Worm (Caenorhabditis elegans): ENCODE measurements around the gene ZK643.2.
"Not testable (repeated sequence)": the region's sequence is repeated elsewhere in the genome, so short reads cannot be mapped to it uniquely, and the experiment has no call there.

ZK643.2 gene

DNA sequence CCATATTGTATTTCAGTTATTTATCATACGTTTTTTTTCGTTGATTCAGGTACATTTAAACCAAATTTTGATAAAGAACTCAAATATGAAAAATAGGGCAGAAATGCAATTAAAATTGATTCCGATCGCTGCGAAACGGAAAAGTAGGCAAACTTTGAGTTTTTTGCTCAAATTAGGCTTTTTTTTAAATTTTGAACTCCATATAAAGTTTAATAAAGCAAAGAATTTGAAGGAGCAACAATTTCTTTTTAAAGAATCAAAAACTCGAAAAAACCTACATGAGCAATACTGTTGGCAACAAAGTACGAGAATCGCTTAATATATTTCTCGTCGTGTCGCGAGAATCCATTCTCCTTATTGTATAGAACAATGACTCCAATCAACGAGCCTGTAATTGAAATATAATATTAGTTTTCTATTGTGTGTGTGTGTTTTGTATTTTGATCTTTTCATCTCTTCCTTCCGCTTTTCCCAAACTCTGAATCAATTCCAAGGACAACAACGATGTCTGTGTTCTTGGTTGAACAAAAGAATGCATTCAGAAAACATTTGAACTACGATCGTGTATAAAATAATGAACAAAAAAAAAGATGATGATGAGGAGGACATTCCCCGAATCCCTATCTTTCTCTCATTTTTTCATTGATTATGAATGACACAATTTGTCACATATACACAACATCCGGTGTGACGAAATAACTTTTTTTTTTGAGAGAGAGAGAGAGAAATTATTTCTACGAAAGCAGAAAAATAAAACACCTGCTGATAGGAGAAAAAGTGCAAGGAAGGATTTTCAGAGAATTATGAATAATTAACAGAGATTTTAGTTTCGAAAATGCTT is 22.4 kb downstream of the ZK643.2 start:
- no peak for TF ChIP-seq W03F9.2 (tag; optimal IDR thresholded peaks at IDR 0.05)
- no peak for TF ChIP-seq dao-5 (tag; optimal IDR thresholded peaks at IDR 0.05)
- TF ChIP-seq him-1 (tag; optimal IDR thresholded peaks at IDR 0.05): no peak

DNA sequence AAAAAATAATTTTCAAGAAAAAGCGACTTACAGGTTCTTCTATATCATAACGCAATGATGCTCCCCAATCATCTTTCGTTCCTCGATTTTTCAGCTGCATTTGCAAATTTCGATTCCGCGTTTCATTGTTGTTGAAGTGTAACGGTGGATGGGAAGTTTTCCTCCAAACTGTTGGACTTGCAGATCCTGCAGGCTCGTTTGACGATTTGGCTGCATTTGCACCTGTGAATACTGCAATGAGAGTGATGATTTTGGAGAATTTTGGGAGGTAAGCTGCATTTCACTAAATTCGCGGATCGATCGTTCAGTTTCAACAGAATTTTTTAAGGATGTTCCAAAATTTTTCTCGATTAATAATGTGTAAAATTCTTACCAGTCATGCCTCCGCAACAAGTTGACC is 24.6 kb downstream of the ZK643.2 start:
- no peak for TF ChIP-seq W03F9.2 (tag; optimal IDR thresholded peaks at IDR 0.05)
- TF ChIP-seq dao-5 (tag; optimal IDR thresholded peaks at IDR 0.05): no peak
- no peak for TF ChIP-seq him-1 (tag; optimal IDR thresholded peaks at IDR 0.05)

- TF ChIP-seq dao-5 (tag; optimal IDR thresholded peaks at IDR 0.05) (no peak), him-1 (tag; optimal IDR thresholded peaks at IDR 0.05) (peak; percentile 51), W03F9.2 (tag; optimal IDR thresholded peaks at IDR 0.05) (peak; percentile 55)
Observed at ce11 chrIII:8981847-8982479, 25.6 kb downstream of the ZK643.2 start, which contains the start of gene pde-2. TSS of gene pde-2 (minus strand) at chrIII:8981897.

DNA sequence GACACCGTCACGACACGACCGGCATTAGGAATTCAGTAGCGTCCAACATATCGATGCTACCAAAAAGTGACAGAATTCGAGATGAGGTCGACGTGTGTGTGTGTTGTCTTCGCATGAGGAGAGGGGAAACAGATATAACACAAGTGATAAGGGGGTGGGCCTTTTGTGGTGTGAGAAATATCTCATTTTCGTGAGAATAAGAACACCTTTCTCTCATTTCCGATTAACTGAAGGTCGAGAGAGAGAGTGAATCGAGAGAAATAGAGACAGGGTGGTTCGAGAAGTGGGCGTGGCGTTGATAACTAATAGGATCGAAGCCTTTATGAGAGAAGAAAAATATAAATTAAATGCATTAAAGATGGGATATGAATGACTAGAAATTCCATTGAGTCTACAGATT is 26.8 kb downstream of the ZK643.2 start:
- no peak for TF ChIP-seq dao-5 (tag; optimal IDR thresholded peaks at IDR 0.05)
- TF ChIP-seq W03F9.2 (tag; optimal IDR thresholded peaks at IDR 0.05): no peak
- no peak for TF ChIP-seq him-1 (tag; optimal IDR thresholded peaks at IDR 0.05)

DNA sequence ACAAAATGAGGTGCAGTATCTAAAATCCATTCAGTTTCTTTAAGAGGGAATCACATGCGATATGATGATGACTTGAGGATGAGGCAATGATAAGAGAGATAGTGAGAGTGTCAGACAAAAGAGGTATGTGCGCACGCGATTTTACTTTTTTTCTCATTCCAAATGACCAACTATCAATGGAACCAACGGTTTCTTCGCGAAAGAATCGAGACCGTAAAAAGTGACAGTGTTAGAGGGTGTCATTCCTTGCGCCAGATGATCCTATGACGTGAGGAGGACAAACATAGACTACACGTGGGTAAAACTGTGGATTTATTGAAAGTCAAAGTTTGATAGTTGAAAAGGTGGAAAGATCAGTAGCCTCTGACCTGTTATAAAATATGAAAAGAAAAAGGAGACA is 27.5 kb downstream of the ZK643.2 start:
- TF ChIP-seq dao-5 (tag; optimal IDR thresholded peaks at IDR 0.05) (no peak), W03F9.2 (tag; optimal IDR thresholded peaks at IDR 0.05) (no peak), him-1 (tag; optimal IDR thresholded peaks at IDR 0.05) (no peak)

DNA sequence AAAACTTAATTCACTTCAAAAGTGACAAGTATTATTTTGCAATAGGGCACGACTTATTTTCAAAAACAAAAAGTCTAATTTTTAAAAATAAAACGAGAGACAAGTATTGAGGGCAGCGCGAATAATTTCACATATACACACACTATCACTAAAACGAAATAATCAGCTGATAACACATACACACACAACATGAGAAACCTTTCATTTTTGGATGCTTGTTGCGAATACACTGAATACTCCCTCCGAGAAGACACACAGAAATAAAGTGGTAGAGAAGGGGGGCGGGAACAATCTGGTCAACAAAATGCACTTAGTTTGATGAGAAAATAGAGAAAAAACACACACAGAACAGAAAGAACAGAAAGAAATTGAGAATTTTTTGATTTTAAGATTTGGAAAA is 28.1 kb downstream of the ZK643.2 start:
- TF ChIP-seq dao-5 (tag; optimal IDR thresholded peaks at IDR 0.05): no peak
- no peak for TF ChIP-seq him-1 (tag; optimal IDR thresholded peaks at IDR 0.05)
- no peak for TF ChIP-seq W03F9.2 (tag; optimal IDR thresholded peaks at IDR 0.05)

DNA sequence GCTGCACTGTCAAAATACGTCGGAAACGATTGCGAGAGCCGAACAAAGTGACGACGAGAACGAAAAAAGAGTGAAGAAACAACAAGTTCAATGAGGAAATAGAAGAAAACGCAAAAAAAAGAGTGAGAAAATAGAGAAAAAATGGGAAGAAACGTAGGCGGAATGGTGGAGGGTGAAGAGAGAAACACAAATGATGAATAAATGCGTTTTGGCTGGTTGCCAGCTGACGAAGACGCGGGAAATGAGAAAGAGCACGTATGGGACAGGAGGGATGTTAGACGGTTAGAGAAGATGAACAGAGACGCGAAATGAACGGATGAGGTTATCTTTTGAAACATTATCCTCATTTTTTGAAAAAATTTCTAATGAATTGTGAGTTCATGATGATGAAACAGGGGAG is 28.6 kb downstream of the ZK643.2 start:
- TF ChIP-seq him-1 (tag; optimal IDR thresholded peaks at IDR 0.05): peak; percentile 32
- TF ChIP-seq W03F9.2 (tag; optimal IDR thresholded peaks at IDR 0.05): no peak
- TF ChIP-seq dao-5 (tag; optimal IDR thresholded peaks at IDR 0.05): no peak

ce11 chrIII:8985461-8985860 is 29.1 kb downstream of the ZK643.2 start:
- TF ChIP-seq W03F9.2 (tag; optimal IDR thresholded peaks at IDR 0.05): no peak
- TF ChIP-seq dao-5 (tag; optimal IDR thresholded peaks at IDR 0.05): no peak
- no peak for TF ChIP-seq him-1 (tag; optimal IDR thresholded peaks at IDR 0.05)

DNA sequence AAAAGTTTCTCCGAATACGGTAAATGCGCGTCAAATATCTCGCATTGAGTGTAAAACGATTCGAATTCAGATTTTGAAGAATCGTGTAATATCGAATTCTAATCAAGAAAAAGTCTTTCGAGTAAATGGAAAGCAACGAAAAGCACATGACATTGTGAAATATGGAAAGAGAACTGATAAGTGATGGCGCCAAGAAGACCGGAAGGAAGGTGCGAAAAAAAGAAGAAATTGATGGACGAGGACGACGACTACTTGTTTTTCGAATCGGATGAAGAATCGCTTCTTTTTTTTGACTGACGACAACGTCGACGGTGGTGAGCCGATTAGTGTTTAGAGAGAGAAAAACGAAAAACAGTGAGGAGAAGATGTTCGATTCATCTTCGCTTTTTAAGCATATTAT is 29.6 kb downstream of the ZK643.2 start:
- TF ChIP-seq W03F9.2 (tag; optimal IDR thresholded peaks at IDR 0.05) (no peak), dao-5 (tag; optimal IDR thresholded peaks at IDR 0.05) (no peak)

DNA sequence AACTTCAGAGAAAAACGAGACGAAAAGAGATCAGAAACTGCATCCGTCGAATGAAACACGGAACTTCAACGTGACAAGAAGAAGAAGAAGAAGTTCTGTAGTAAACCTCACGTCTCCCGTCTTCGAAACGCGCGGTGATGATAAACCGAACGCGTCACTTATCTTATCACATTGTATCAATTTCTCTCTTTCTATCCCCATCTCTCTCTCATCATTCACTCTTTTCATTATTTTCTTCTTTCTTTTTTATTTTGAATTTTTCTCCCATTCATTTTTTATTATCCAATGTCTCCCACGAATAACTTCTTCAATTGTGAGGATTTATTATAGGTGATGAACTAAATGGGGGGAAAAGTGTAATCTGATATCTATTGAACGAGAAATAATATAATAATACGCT is 30.5 kb downstream of the ZK643.2 start:
- TF ChIP-seq W03F9.2 (tag; optimal IDR thresholded peaks at IDR 0.05) (peak; percentile 33), dao-5 (tag; optimal IDR thresholded peaks at IDR 0.05) (no peak)

ce11 chrIII:8988061-8988460 is 31.7 kb downstream of the ZK643.2 start:
- TF ChIP-seq him-1 (tag; optimal IDR thresholded peaks at IDR 0.05) (no peak), W03F9.2 (tag; optimal IDR thresholded peaks at IDR 0.05) (no peak), dao-5 (tag; optimal IDR thresholded peaks at IDR 0.05) (no peak)

ce11 chrIII:8988544-8988943 is 32.2 kb downstream of the ZK643.2 start:
- TF ChIP-seq him-1 (tag; optimal IDR thresholded peaks at IDR 0.05) (no peak), W03F9.2 (tag; optimal IDR thresholded peaks at IDR 0.05) (no peak), dao-5 (tag; optimal IDR thresholded peaks at IDR 0.05) (no peak)

ce11 chrIII:8989752-8990151 is 33.4 kb downstream of the ZK643.2 start, which contains the start of gene R08D7.7:
TSS of gene R08D7.7 (plus strand) at chrIII:8990052.
- TF ChIP-seq him-1, dao-5, W03F9.2 (tag; optimal IDR thresholded peaks at IDR 0.05): not testable (repeated sequence)

- TF ChIP-seq dao-5 (tag; optimal IDR thresholded peaks at IDR 0.05) (no peak), W03F9.2 (tag; optimal IDR thresholded peaks at IDR 0.05) (no peak), him-1 (tag; optimal IDR thresholded peaks at IDR 0.05) (no peak)
Observed at ce11 chrIII:8996686-8997085, 40.3 kb downstream of the ZK643.2 start, which contains the start of gene skat-1. TSS of gene skat-1 (minus strand) at chrIII:8996786.

Measured in whole organism, L4/young adult.